Fruit fly (Drosophila melanogaster) whole organism, embryonic: ENCODE measurements around the gene CG13449.

Source experiments
- Adf1 ChIP-seq: fragments of 200-800 bp; sonication (Bioruptor generic); IDR thresholded peaks from 2 replicates; pipeline ENCODE4 v1.3.6; 2022; ENCODE audit warnings: missing biosample characterization, missing genetic modification characterization
- CG10274 ChIP-seq: fragments of 200-800 bp; sonication (Bioruptor generic); optimal IDR thresholded peaks from 3 replicates; lab custom pipeline; 2017; ENCODE audit warnings: missing biosample characterization, mild to moderate bottlenecking, missing genetic modification characterization
- CG10565 ChIP-seq: fragments of 200-800 bp; sonication (Bioruptor generic); optimal IDR thresholded peaks from 3 replicates; lab custom pipeline; 2016; ENCODE audit warnings: missing biosample characterization, mild to moderate bottlenecking, missing genetic modification characterization
- CG12942 ChIP-seq: fragments of 200-800 bp; sonication (Bioruptor generic); optimal IDR thresholded peaks from 3 replicates; lab custom pipeline; 2016; ENCODE audit warnings: missing biosample characterization, missing genetic modification characterization
- CG13287 ChIP-seq: fragments of 200-800 bp; sonication (Bioruptor generic); IDR thresholded peaks from 2 replicates; pipeline ENCODE4 v1.3.6; 2022; ENCODE audit warnings: missing biosample characterization, missing genetic modification characterization; ENCODE audit not compliant: partially characterized antibody
- CG15269 ChIP-seq: fragments of 200-800 bp; sonication (Bioruptor generic); optimal IDR thresholded peaks from 2 replicates; lab custom pipeline; 2018; ENCODE audit warnings: missing biosample characterization, mild to moderate bottlenecking, missing genetic modification characterization, moderate library complexity
- CG16815 ChIP-seq: fragments of 200-800 bp; sonication (Bioruptor generic); optimal IDR thresholded peaks from 3 replicates; lab custom pipeline; 2017; ENCODE audit warnings: missing biosample characterization, mild to moderate bottlenecking, missing genetic modification characterization
- CG17385 ChIP-seq: fragments of 200-800 bp; sonication (Bioruptor generic); optimal IDR thresholded peaks from 3 replicates; lab custom pipeline; 2018; ENCODE audit warnings: missing biosample characterization, mild to moderate bottlenecking, missing genetic modification characterization
- CG17568 ChIP-seq: fragments of 200-800 bp; sonication (Bioruptor generic); optimal IDR thresholded peaks from 2 replicates; lab custom pipeline; 2018; ENCODE audit warnings: missing biosample characterization, mild to moderate bottlenecking, missing genetic modification characterization, moderate library complexity
- CG17829 ChIP-seq: fragments of 200-800 bp; optimal IDR thresholded peaks from 2 replicates; lab custom pipeline; 2019; ENCODE audit warnings: missing biosample characterization, mild to moderate bottlenecking, missing genetic modification characterization, moderate library complexity
- CG3163 ChIP-seq: fragments of 200-800 bp; sonication (Bioruptor generic); optimal IDR thresholded peaks from 3 replicates; lab custom pipeline; 2016; ENCODE audit warnings: missing biosample characterization, missing genetic modification characterization
- CG3281 ChIP-seq: fragments of 200-800 bp; sonication (Bioruptor generic); optimal IDR thresholded peaks from 3 replicates; lab custom pipeline; 2017; ENCODE audit warnings: missing biosample characterization, mild to moderate bottlenecking, missing genetic modification characterization
- CG34376 ChIP-seq: fragments of 200-800 bp; sonication (Bioruptor generic); optimal IDR thresholded peaks from 2 replicates; lab custom pipeline; 2018; ENCODE audit warnings: missing biosample characterization, mild to moderate bottlenecking, missing genetic modification characterization
- CG3995 ChIP-seq: fragments of 200-800 bp; sonication (Bioruptor generic); optimal IDR thresholded peaks from 3 replicates; lab custom pipeline; 2016; ENCODE audit warnings: missing biosample characterization, missing genetic modification characterization
- CG4328 ChIP-seq: fragments of 200-800 bp; sonication (Bioruptor generic); optimal IDR thresholded peaks from 3 replicates; lab custom pipeline; 2017; ENCODE audit warnings: missing biosample characterization, missing genetic modification reagents, missing genetic modification characterization
- CG4424 ChIP-seq: fragments of 200-800 bp; sonication (Bioruptor generic); optimal IDR thresholded peaks from 3 replicates; lab custom pipeline; 2016; ENCODE audit warnings: missing biosample characterization, missing genetic modification characterization
- CG6689 ChIP-seq: fragments of 200-800 bp; sonication (Bioruptor generic); IDR thresholded peaks from 2 replicates; pipeline ENCODE4 v1.3.6; 2022; ENCODE audit warnings: missing biosample characterization, missing genetic modification characterization
- CG6791 ChIP-seq: fragments of 200-800 bp; sonication (Bioruptor generic); IDR thresholded peaks from 3 replicates; pipeline ENCODE4 v1.3.6; 2022; ENCODE audit warnings: missing biosample characterization, missing genetic modification characterization; ENCODE audit not compliant: partially characterized antibody
- CG7745 ChIP-seq: fragments of 200-800 bp; sonication (Bioruptor generic); optimal IDR thresholded peaks from 2 replicates; lab custom pipeline; 2018; ENCODE audit warnings: missing biosample characterization, mild to moderate bottlenecking, missing genetic modification characterization, moderate library complexity
- CG7839 ChIP-seq: fragments of 200-800 bp; sonication (Bioruptor generic); optimal IDR thresholded peaks from 3 replicates; lab custom pipeline; 2018; ENCODE audit warnings: missing biosample characterization, mild to moderate bottlenecking, missing genetic modification characterization, moderate library complexity
- CG8089 ChIP-seq: fragments of 200-800 bp; sonication (Bioruptor generic); optimal IDR thresholded peaks from 3 replicates; lab custom pipeline; 2016; ENCODE audit warnings: missing biosample characterization, missing genetic modification characterization
- CG9817 ChIP-seq: fragments of 200-800 bp; sonication (Bioruptor generic); optimal IDR thresholded peaks from 2 replicates; lab custom pipeline; 2018; ENCODE audit warnings: missing biosample characterization, mild to moderate bottlenecking, missing genetic modification characterization, moderate library complexity
- CG9932 ChIP-seq: fragments of 200-800 bp; sonication (Bioruptor generic); IDR thresholded peaks from 2 replicates; pipeline ENCODE4 v1.3.6; 2022; ENCODE audit warnings: missing biosample characterization, missing genetic modification characterization
- Fer1 ChIP-seq: fragments of 200-800 bp; sonication (Bioruptor generic); optimal IDR thresholded peaks from 2 replicates; lab custom pipeline; 2017; ENCODE audit warnings: missing biosample characterization, mild to moderate bottlenecking, missing genetic modification characterization
- Gsc ChIP-seq: fragments of 200-800 bp; sonication (Bioruptor generic); IDR thresholded peaks from 2 replicates; pipeline ENCODE4 v1.3.6; 2022; ENCODE audit warnings: missing biosample characterization, missing genetic modification characterization
- Mes4 ChIP-seq: fragments of 200-800 bp; sonication (Bioruptor generic); optimal IDR thresholded peaks from 2 replicates; lab custom pipeline; 2016; ENCODE audit warnings: missing biosample characterization, missing genetic modification characterization
- NC2α ChIP-seq: fragments of 200-800 bp; sonication (Bioruptor generic); optimal IDR thresholded peaks from 2 replicates; lab custom pipeline; 2016; ENCODE audit warnings: missing biosample characterization, missing genetic modification characterization
- Opbp ChIP-seq: fragments of 200-800 bp; sonication (Bioruptor generic); IDR thresholded peaks from 3 replicates; pipeline ENCODE4 v1.3.6; 2022; ENCODE audit warnings: missing biosample characterization, missing genetic modification characterization; ENCODE audit not compliant: partially characterized antibody
- Sry-β ChIP-seq: fragments of 200-800 bp; sonication (Bioruptor generic); optimal IDR thresholded peaks from 2 replicates; lab custom pipeline; 2018; ENCODE audit warnings: missing biosample characterization, mild to moderate bottlenecking, missing genetic modification characterization, moderate library complexity
- Usf ChIP-seq: fragments of 200-800 bp; sonication (Bioruptor generic); optimal IDR thresholded peaks from 2 replicates; lab custom pipeline; 2017; ENCODE audit warnings: missing genotype, missing biosample characterization, missing genetic modification characterization
- ab ChIP-seq: fragments of 200-800 bp; sonication (Bioruptor generic); optimal IDR thresholded peaks from 2 replicates; lab custom pipeline; 2016; ENCODE audit warnings: missing biosample characterization, missing genetic modification characterization
- bab2 ChIP-seq: fragments of 200-800 bp; sonication (Bioruptor generic); optimal IDR thresholded peaks from 2 replicates; lab custom pipeline; 2016; ENCODE audit warnings: missing biosample characterization, missing genetic modification characterization
- crc ChIP-seq: fragments of 200-800 bp; sonication (Bioruptor generic); optimal IDR thresholded peaks from 2 replicates; lab custom pipeline; 2016; ENCODE audit warnings: missing biosample characterization, missing genetic modification characterization
- disco-r ChIP-seq: fragments of 200-800 bp; sonication (Bioruptor generic); optimal IDR thresholded peaks from 2 replicates; lab custom pipeline; 2016; ENCODE audit warnings: missing biosample characterization, missing genetic modification characterization
- dmrt99B ChIP-seq: fragments of 200-800 bp; sonication (Bioruptor generic); optimal IDR thresholded peaks from 2 replicates; lab custom pipeline; 2018; ENCODE audit warnings: missing biosample characterization, mild to moderate bottlenecking, missing genetic modification characterization, moderate library complexity
- ems ChIP-seq: fragments of 200-800 bp; sonication (Bioruptor generic); optimal IDR thresholded peaks from 3 replicates; lab custom pipeline; 2016; ENCODE audit warnings: missing biosample characterization, missing genetic modification characterization
- esg ChIP-seq: fragments of 200-800 bp; sonication (Bioruptor generic); conservative IDR thresholded peaks from 2 replicates; pipeline ENCODE4 v1.3.6; 2022; ENCODE audit warnings: missing biosample characterization, missing genetic modification characterization
- fd96Cb ChIP-seq: fragments of 200-800 bp; sonication (Bioruptor generic); optimal IDR thresholded peaks from 2 replicates; lab custom pipeline; 2018; ENCODE audit warnings: missing biosample characterization, mild to moderate bottlenecking, missing genetic modification characterization, moderate library complexity
- jing ChIP-seq: fragments of 200-800 bp; sonication (Bioruptor generic); optimal IDR thresholded peaks from 2 replicates; lab custom pipeline; 2018; ENCODE audit warnings: missing biosample characterization, mild to moderate bottlenecking, missing genetic modification characterization
- klu ChIP-seq: fragments of 200-800 bp; sonication (Bioruptor generic); IDR thresholded peaks from 2 replicates; pipeline ENCODE4 v1.3.6; 2022; ENCODE audit warnings: missing biosample characterization, missing genetic modification characterization
- luna ChIP-seq: fragments of 200-800 bp; sonication (Bioruptor generic); optimal IDR thresholded peaks from 2 replicates; lab custom pipeline; 2016; ENCODE audit warnings: missing biosample characterization, missing genetic modification characterization
- nerfin-1 ChIP-seq: fragments of 200-800 bp; sonication (Bioruptor generic); optimal IDR thresholded peaks from 3 replicates; lab custom pipeline; 2019; ENCODE audit warnings: missing biosample characterization, mild to moderate bottlenecking, missing genetic modification characterization, moderate library complexity
- otp ChIP-seq: fragments of 200-800 bp; sonication (Bioruptor generic); IDR thresholded peaks from 3 replicates; pipeline ENCODE4, ENCODE4 v1.3.6; 2022; ENCODE audit warnings: missing biosample characterization, missing genetic modification characterization
- pita ChIP-seq: fragments of 200-800 bp; sonication (Bioruptor generic); optimal IDR thresholded peaks from 2 replicates; lab custom pipeline; 2017; ENCODE audit warnings: missing biosample characterization, mild to moderate bottlenecking, missing genetic modification characterization
- pros ChIP-seq: fragments of 200-800 bp; sonication (Bioruptor generic); optimal IDR thresholded peaks from 3 replicates; lab custom pipeline; 2019; ENCODE audit warnings: missing biosample characterization, mild to moderate bottlenecking, missing genetic modification characterization, moderate library complexity
- psq ChIP-seq: fragments of 200-800 bp; sonication (Bioruptor generic); optimal IDR thresholded peaks from 2 replicates; lab custom pipeline; 2017; ENCODE audit warnings: missing biosample characterization, missing genetic modification characterization
- row ChIP-seq: fragments of 200-800 bp; sonication (Bioruptor generic); IDR thresholded peaks from 3 replicates; pipeline ENCODE4 v1.3.6; 2022; ENCODE audit warnings: missing biosample characterization, missing genetic modification characterization
- stc ChIP-seq: fragments of 200-800 bp; sonication (Bioruptor generic); IDR thresholded peaks from 2 replicates; pipeline ENCODE4 v1.3.6; 2022; ENCODE audit warnings: missing biosample characterization, missing genetic modification characterization
- tap ChIP-seq: fragments of 200-800 bp; optimal IDR thresholded peaks from 3 replicates; lab custom pipeline; 2019; ENCODE audit warnings: missing biosample characterization, mild to moderate bottlenecking, missing genetic modification characterization, moderate library complexity
- ttk ChIP-seq: fragments of 200-800 bp; sonication (Bioruptor generic); IDR thresholded peaks from 2 replicates; pipeline ENCODE4 v2.1.2; 2022; ENCODE audit warnings: missing biosample characterization, missing genetic modification characterization

CG13449 gene

dm6 chr3L:15619626-15620247, 7.1 kb upstream of the CG13449 start, which contains the start of gene Phs (continued):
- TF ChIP-seq Opbp (peak; percentile 72; the same call in 2 of the 3 replicates), esg (no peak), CG15269 (tag; lab: Kevin White, UChicago) (peak; percentile 47), Sry-β (GFP tag; lab: Kevin White, UChicago) (no peak), ttk (GFP tag; lab: Robert Waterston, UW) (peak; percentile 73), NC2α (GFP tag; lab: Kevin White, UChicago) (peak; percentile 80), klu (GFP tag; lab: Robert Waterston, UW) (peak; percentile 73), otp (GFP tag; lab: Robert Waterston, UW) (peak; percentile 78), luna (GFP tag; lab: Kevin White, UChicago) (peak; percentile 75), Adf1 (GFP tag; lab: Robert Waterston, UW) (peak; percentile 35; the same call in 1 of the 2 replicates), CG8089 (GFP tag; lab: Kevin White, UChicago) (peak; percentile 76), nerfin-1 (tag; lab: Kevin White, UChicago) (peak; percentile 49), Fer1 (GFP tag; lab: Kevin White, UChicago) (peak; percentile 79), pita (GFP tag; lab: Kevin White, UChicago) (no peak), CG4424 (peak; percentile 83), CG10274 (GFP tag; lab: Kevin White, UChicago) (peak; percentile 43), Mes4 (GFP tag; lab: Kevin White, UChicago) (peak; percentile 72), fd96Cb (peak; percentile 44), CG17568 (GFP tag; lab: Kevin White, UChicago) (peak; percentile 7), CG17829 (tag; lab: Kevin White, UChicago) (peak; percentile 55), jing (GFP tag; lab: Kevin White, UChicago) (peak; percentile 48), tap (tag; lab: Kevin White, UChicago) (no peak), CG9817 (tag; lab: Kevin White, UChicago) (peak; percentile 75), CG16815 (peak; percentile 83), disco-r (peak; percentile 74), CG34376 (peak; percentile 63), pros (GFP tag; lab: Kevin White, UChicago) (no peak), ab (peak; percentile 46), crc (GFP tag; lab: Kevin White, UChicago) (peak; percentile 77), CG3995 (GFP tag; lab: Kevin White, UChicago) (peak; percentile 44), CG6689 (0 out of 2 replicates have a peak, but pooled peaks have one; percentile 36), CG12942 (GFP tag; lab: Kevin White, UChicago) (peak; percentile 86), ems (GFP tag; lab: Kevin White, UChicago) (peak; percentile 80), CG10565 (GFP tag; lab: Kevin White, UChicago) (no peak), CG7839 (tag; lab: Kevin White, UChicago) (peak; percentile 63), dmrt99B (tag; lab: Kevin White, UChicago) (peak; percentile 18), psq (GFP tag; lab: Kevin White, UChicago) (peak; percentile 56), stc (GFP tag; lab: Robert Waterston, UW) (peak; percentile 48; the same call in 1 of the 2 replicates), CG7745 (tag; lab: Kevin White, UChicago) (peak; percentile 35), CG6791 (peak; percentile 78), CG4328 (GFP tag; lab: Kevin White, UChicago) (peak; percentile 51), bab2 (GFP tag; lab: Kevin White, UChicago) (peak; percentile 83), row (0 out of 3 replicates have a peak, but pooled peaks have one; percentile 37), Usf (GFP tag; lab: Kevin White, UChicago) (peak; percentile 48), CG3281 (GFP tag; lab: Kevin White, UChicago) (peak; percentile 56), CG9932 (GFP tag; lab: Robert Waterston, UW) (peak; percentile 96), CG3163 (GFP tag; lab: Kevin White, UChicago) (peak; percentile 74), CG13287 (GFP tag; lab: Robert Waterston, UW) (peak; percentile 69), CG17385 (GFP tag; lab: Kevin White, UChicago) (peak; percentile 55), Gsc (GFP tag; lab: Robert Waterston, UW) (no peak)
